Worm (Caenorhabditis elegans) whole organism, late embryonic: ENCODE results near the gene nhr-239.

Source experiments
- C38D4.7 ChIP-seq: fragments of 200-800 bp; sonication (Bioruptor generic); optimal IDR thresholded peaks from 2 replicates; lab custom pipeline; 2018; ENCODE audit warnings: mild to moderate bottlenecking, missing genetic modification characterization, moderate library complexity, missing compliant biosample characterization
- K02D7.2 ChIP-seq: sonication (generic microtip); optimal IDR thresholded peaks from 2 replicates; lab custom pipeline; 2017; ENCODE audit warnings: mild to moderate bottlenecking, missing genetic modification characterization, missing compliant biosample characterization
- K09A11.1 ChIP-seq: sonication (generic microtip); optimal IDR thresholded peaks from 2 replicates; lab custom pipeline; 2017; ENCODE audit warnings: antibody characterized with exemption, mild to moderate bottlenecking, missing genetic modification characterization, missing compliant biosample characterization; ENCODE audit not compliant: insufficient read depth
- Y22D7AL.16 ChIP-seq: sonication (generic microtip); optimal IDR thresholded peaks from 2 replicates; lab custom pipeline; 2016; ENCODE audit warnings: missing genetic modification characterization, missing compliant biosample characterization
- ahr-1 ChIP-seq: sonication (generic microtip); optimal IDR thresholded peaks from 2 replicates; lab custom pipeline; 2016; ENCODE audit warnings: missing genetic modification characterization, missing compliant biosample characterization
- ama-1 ChIP-seq: fragments of 150-350 bp; optimal IDR thresholded peaks from 2 replicates; lab custom pipeline; 2014
- ceh-18 ChIP-seq: sonication (generic microtip); optimal IDR thresholded peaks from 2 replicates; lab custom pipeline; 2016; ENCODE audit warnings: missing genetic modification characterization, missing compliant biosample characterization
- ceh-19 ChIP-seq: fragments of 200-800 bp; sonication (Bioruptor generic); optimal IDR thresholded peaks from 2 replicates; lab custom pipeline; 2018; ENCODE audit warnings: mild to moderate bottlenecking, missing genetic modification characterization, missing compliant biosample characterization
- ceh-30 ChIP-seq: fragments of 150-350 bp; optimal IDR thresholded peaks from 2 replicates; lab custom pipeline; 2014; ENCODE audit warnings: missing biosample characterization, missing genetic modification characterization
- ceh-31 ChIP-seq: sonication (generic microtip); optimal IDR thresholded peaks from 2 replicates; lab custom pipeline; 2016; ENCODE audit warnings: missing genetic modification characterization, missing compliant biosample characterization
- ceh-45 ChIP-seq: fragments of 200-800 bp; sonication (Bioruptor generic); IDR thresholded peaks from 2 replicates; pipeline ENCODE4 v1.3.6; 2022; ENCODE audit warnings: missing genetic modification reagents, missing genetic modification characterization, missing compliant biosample characterization
- ceh-6 ChIP-seq: fragments of 200-800 bp; sonication (Bioruptor generic); optimal IDR thresholded peaks from 2 replicates; lab custom pipeline; 2018; ENCODE audit warnings: mild to moderate bottlenecking, missing genetic modification characterization, missing compliant biosample characterization
- dve-1 ChIP-seq: sonication (generic microtip); optimal IDR thresholded peaks from 2 replicates; lab custom pipeline; 2017; ENCODE audit warnings: antibody characterized with exemption, mild to moderate bottlenecking, missing genetic modification characterization, missing compliant biosample characterization
- elt-2 ChIP-seq: sonication (generic microtip); optimal IDR thresholded peaks from 2 replicates; lab custom pipeline; 2016; ENCODE audit warnings: missing genetic modification reagents, missing genetic modification characterization, missing compliant biosample characterization
- eyg-1 ChIP-seq: sonication (generic microtip); optimal IDR thresholded peaks from 2 replicates; lab custom pipeline; 2016; ENCODE audit warnings: missing genotype, missing genetic modification characterization, missing compliant biosample characterization
- fax-1 ChIP-seq: sonication (generic microtip); optimal IDR thresholded peaks from 2 replicates; lab custom pipeline; 2016; ENCODE audit warnings: missing genotype, missing genetic modification characterization, missing compliant biosample characterization
- fkh-10 ChIP-seq: fragments of 150-350 bp; optimal IDR thresholded peaks from 2 replicates; lab custom pipeline; 2014; ENCODE audit warnings: missing biosample characterization, missing genetic modification reagents, missing genetic modification characterization
- gmeb-2 ChIP-seq: sonication (generic microtip); optimal IDR thresholded peaks from 2 replicates; lab custom pipeline; 2016; ENCODE audit warnings: missing genetic modification characterization, inconsistent platforms, missing compliant biosample characterization
- hlh-15 ChIP-seq: sonication (generic microtip); optimal IDR thresholded peaks from 2 replicates; lab custom pipeline; 2016; ENCODE audit warnings: missing genetic modification characterization, missing compliant biosample characterization
- hlh-30 ChIP-seq: sonication (generic microtip); optimal IDR thresholded peaks from 2 replicates; lab custom pipeline; 2017; ENCODE audit warnings: antibody characterized with exemption, missing genetic modification characterization, missing compliant biosample characterization; ENCODE audit not compliant: insufficient read depth
- madf-2 ChIP-seq: sonication (generic microtip); optimal IDR thresholded peaks from 2 replicates; lab custom pipeline; 2017; ENCODE audit warnings: missing genetic modification characterization, missing compliant biosample characterization
- nfya-1 ChIP-seq: sonication (generic microtip); optimal IDR thresholded peaks from 2 replicates; lab custom pipeline; 2017; ENCODE audit warnings: missing genetic modification characterization, mild to moderate bottlenecking, missing compliant biosample characterization, antibody characterized with exemption, moderate library complexity
- nhr-11 ChIP-seq: fragments of 150-350 bp; optimal IDR thresholded peaks from 2 replicates; lab custom pipeline; 2014; ENCODE audit warnings: missing biosample characterization, missing genetic modification characterization
- nhr-232 ChIP-seq: sonication (generic microtip); optimal IDR thresholded peaks from 2 replicates; lab custom pipeline; 2016; ENCODE audit warnings: missing genetic modification characterization, missing compliant biosample characterization
- npax-4 ChIP-seq: sonication (generic microtip); optimal IDR thresholded peaks from 2 replicates; lab custom pipeline; 2016; ENCODE audit warnings: missing genetic modification characterization, missing compliant biosample characterization
- pax-1 ChIP-seq: fragments of 150-350 bp; optimal IDR thresholded peaks from 2 replicates; lab custom pipeline; 2014; ENCODE audit warnings: missing biosample characterization, missing genetic modification characterization
- pqm-1 ChIP-seq: sonication (generic microtip); optimal IDR thresholded peaks from 2 replicates; lab custom pipeline; 2016; ENCODE audit warnings: missing genetic modification characterization, missing compliant biosample characterization
- pros-1 ChIP-seq: fragments of 150-350 bp; optimal IDR thresholded peaks from 2 replicates; lab custom pipeline; 2014; ENCODE audit warnings: missing biosample characterization, missing genetic modification reagents, missing genetic modification characterization
- ref-2 ChIP-seq: sonication (generic microtip); optimal IDR thresholded peaks from 2 replicates; lab custom pipeline; 2016; ENCODE audit warnings: missing genetic modification characterization, missing compliant biosample characterization
- sox-2 ChIP-seq: fragments of 200-800 bp; sonication (Bioruptor generic); IDR thresholded peaks from 2 replicates; pipeline ENCODE4 v1.3.6; 2022; ENCODE audit warnings: missing genetic modification reagents, missing genetic modification characterization, missing compliant biosample characterization
- syd-9 ChIP-seq: sonication (generic microtip); optimal IDR thresholded peaks from 2 replicates; lab custom pipeline; 2016; ENCODE audit warnings: mild to moderate bottlenecking, missing genetic modification characterization, moderate library complexity, missing compliant biosample characterization
- tbx-2 ChIP-seq: sonication (generic microtip); optimal IDR thresholded peaks from 2 replicates; lab custom pipeline; 2016; ENCODE audit warnings: missing genetic modification characterization, missing compliant biosample characterization
- ttx-3 ChIP-seq: sonication (generic microtip); optimal IDR thresholded peaks from 2 replicates; lab custom pipeline; 2016; ENCODE audit warnings: missing genetic modification reagents, missing genetic modification characterization, missing compliant biosample characterization
- unc-42 ChIP-seq: sonication (generic microtip); optimal IDR thresholded peaks from 2 replicates; lab custom pipeline; 2016; ENCODE audit warnings: missing genotype, missing genetic modification characterization, missing compliant biosample characterization
- unc-55 ChIP-seq: sonication (generic microtip); optimal IDR thresholded peaks from 2 replicates; lab custom pipeline; 2017; ENCODE audit warnings: missing biosample characterization, missing genetic modification reagents, missing genetic modification characterization
- unc-86 ChIP-seq: sonication (generic microtip); optimal IDR thresholded peaks from 2 replicates; lab custom pipeline; 2016; ENCODE audit warnings: missing genetic modification characterization, missing compliant biosample characterization
- zip-5 ChIP-seq: sonication (generic microtip); optimal IDR thresholded peaks from 2 replicates; lab custom pipeline; 2016; ENCODE audit warnings: missing genetic modification characterization, missing compliant biosample characterization
- ztf-16 ChIP-seq: sonication (generic microtip); optimal IDR thresholded peaks from 2 replicates; lab custom pipeline; 2017; ENCODE audit warnings: missing genetic modification characterization, missing compliant biosample characterization

Gene nhr-239

DNA sequence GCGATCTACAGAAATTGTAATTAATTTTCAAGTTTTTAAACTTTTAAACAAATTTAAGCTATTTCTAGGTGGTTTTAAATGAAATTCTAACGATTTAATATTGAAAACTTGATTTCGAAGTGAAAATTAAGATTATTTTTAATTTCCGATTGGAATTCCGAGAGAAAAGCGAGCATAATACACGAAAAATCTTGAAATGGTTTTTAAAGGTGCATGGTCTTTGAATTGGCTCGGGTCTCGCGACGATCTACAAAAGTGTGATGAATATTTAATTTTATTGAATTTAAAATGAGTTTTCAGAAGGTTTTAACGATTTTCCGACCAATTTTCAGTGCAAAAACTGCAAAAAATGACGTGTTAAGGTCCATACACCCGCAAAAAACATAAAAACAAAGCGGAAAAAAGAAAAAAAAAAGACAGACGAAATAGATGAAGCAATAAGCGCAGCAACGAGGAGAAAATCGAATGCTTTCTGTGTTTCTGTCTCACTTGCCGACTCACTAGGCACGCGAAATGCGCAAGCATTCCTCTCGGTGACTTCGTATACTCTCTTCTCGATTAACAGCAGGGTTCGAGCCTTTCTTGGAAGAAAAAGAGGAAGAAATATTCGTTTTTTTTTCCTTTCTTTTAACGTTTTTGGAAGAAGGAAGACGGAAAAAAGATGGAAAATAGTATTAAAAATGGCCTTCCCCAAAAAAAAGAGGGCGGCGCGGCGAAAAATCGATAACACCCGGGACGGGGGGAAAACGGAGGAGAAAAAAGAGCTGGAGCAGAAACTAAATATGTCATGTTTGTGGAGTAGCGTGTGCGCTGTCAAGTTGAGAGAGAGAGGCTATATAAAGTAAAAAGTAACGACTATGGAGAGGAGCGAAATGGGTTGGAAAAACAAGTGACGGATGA is 15.1 kb downstream of the nhr-239 start (continued):
- TF ChIP-seq fkh-10 (GFP tag; lab: Kevin White, UChicago) (no peak), ceh-6 (GFP tag; lab: Kevin White, UChicago) (no peak), gmeb-2 (tag; lab: Kevin White, UChicago) (peak; percentile 12), ahr-1 (tag; lab: Kevin White, UChicago) (no peak), tbx-2 (tag; lab: Kevin White, UChicago) (peak; percentile 49), Y22D7AL.16 (tag; lab: Kevin White, UChicago) (no peak), pros-1 (no peak), madf-2 (tag; lab: Kevin White, UChicago) (peak; percentile 46), ceh-31 (peak; percentile 69), unc-86 (tag; lab: Kevin White, UChicago) (no peak), hlh-15 (tag; lab: Kevin White, UChicago) (no peak), nhr-11 (tag; lab: Kevin White, UChicago) (no peak), K02D7.2 (tag; lab: Kevin White, UChicago) (no peak), ama-1 (lab: Kevin White, UChicago) (no peak), ceh-45 (no peak), elt-2 (tag; lab: Kevin White, UChicago) (no peak), ceh-19 (GFP tag; lab: Kevin White, UChicago) (peak; percentile 43), pqm-1 (tag; lab: Kevin White, UChicago) (no peak), fax-1 (no peak), ztf-16 (tag; lab: Kevin White, UChicago) (no peak), hlh-30 (no peak), unc-55 (GFP tag; lab: Kevin White, UChicago) (no peak), nfya-1 (peak; percentile 57), C38D4.7 (GFP tag; lab: Kevin White, UChicago) (no peak), ref-2 (tag; lab: Kevin White, UChicago) (no peak)

DNA sequence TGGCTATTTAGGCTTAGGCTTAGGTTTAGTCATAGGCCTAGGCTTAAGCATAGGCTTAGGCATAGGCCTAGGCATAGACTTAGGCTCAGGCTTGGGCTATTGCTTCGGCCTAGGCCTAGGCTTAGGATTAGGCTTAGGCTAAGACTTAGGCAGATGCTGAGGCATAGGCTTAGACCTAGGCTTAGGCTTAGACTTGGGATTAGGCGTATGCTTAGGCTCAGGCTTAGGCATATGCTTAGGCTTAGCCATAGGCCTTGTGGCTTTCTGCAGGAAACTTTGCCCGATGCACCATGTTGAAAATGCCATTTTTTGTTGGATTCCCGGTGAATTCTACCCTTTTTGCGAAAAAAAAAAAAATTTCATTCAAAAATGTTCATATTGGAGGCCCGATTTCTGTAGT is 16.5 kb downstream of the nhr-239 start:
- TF ChIP-seq syd-9 (tag; lab: Kevin White, UChicago) (no peak), K09A11.1 (tag; lab: Kevin White, UChicago) (no peak), ceh-30 (tag; lab: Kevin White, UChicago) (no peak), sox-2 (GFP tag; lab: Robert Waterston, UW) (no peak), zip-5 (no peak), dve-1 (tag; lab: Kevin White, UChicago) (no peak), ttx-3 (tag; lab: Kevin White, UChicago) (no peak), eyg-1 (tag; lab: Kevin White, UChicago) (no peak), unc-86 (tag; lab: Kevin White, UChicago) (no peak), hlh-30 (no peak)

DNA sequence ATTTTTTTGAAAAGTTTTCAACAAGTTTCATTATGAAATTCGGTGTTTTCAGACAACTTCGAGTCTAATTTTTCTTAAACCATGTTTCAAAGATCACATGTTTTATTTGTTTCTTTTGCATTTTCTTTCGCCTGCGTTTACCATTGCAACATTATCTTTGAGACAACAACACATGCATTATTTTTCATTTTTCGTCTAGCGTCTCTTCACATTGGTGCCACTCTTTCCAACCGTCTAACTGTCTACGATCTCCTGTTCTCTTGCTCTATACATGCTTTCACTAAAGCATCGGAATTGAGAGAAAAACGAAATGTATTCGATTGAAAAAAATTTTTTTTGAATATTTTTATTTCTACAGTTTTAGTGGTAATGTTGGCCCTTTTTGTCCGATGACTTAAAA is 17.1 kb downstream of the nhr-239 start:
- TF ChIP-seq pros-1 (no peak), ceh-19 (GFP tag; lab: Kevin White, UChicago) (no peak), npax-4 (tag; lab: Kevin White, UChicago) (no peak), K02D7.2 (tag; lab: Kevin White, UChicago) (no peak), tbx-2 (tag; lab: Kevin White, UChicago) (no peak), pax-1 (tag; lab: Kevin White, UChicago) (no peak), ceh-18 (tag; lab: Kevin White, UChicago) (peak; percentile 18), unc-42 (tag; lab: Kevin White, UChicago) (no peak), nhr-232 (tag; lab: Kevin White, UChicago) (no peak), nfya-1 (peak; percentile 52), hlh-30 (peak; percentile 40), fax-1 (no peak)
- TF ChIP-seq, all 69 proteins: peak for 3
